Fruit fly (Drosophila melanogaster) whole organism, pupa: ENCODE results near the gene Ugt303B3.
A peak's percentile ranks its signal among the peaks of the same experiment; 100 is the strongest.

Experiments used
- CG12605 ChIP-seq: fragments of 200-800 bp; sonication (Bioruptor generic); IDR thresholded peaks from 2 replicates; pipeline ENCODE4 v1.3.6; 2022; ENCODE audit warnings: missing biosample characterization, missing genetic modification characterization
- CG14655 ChIP-seq: fragments of 200-800 bp; sonication (Bioruptor generic); optimal IDR thresholded peaks from 3 replicates; lab custom pipeline; 2017; ENCODE audit warnings: mild to moderate bottlenecking, missing biosample characterization, missing genetic modification reagents, missing genetic modification characterization
- CG32121 ChIP-seq: fragments of 200-800 bp; sonication (Bioruptor generic); IDR thresholded peaks from 2 replicates; pipeline ENCODE4 v1.3.6; 2022; ENCODE audit warnings: missing biosample characterization, missing genetic modification characterization
- CG9948 ChIP-seq: fragments of 200-800 bp; sonication (Bioruptor generic); optimal IDR thresholded peaks from 2 replicates; lab custom pipeline; 2018; ENCODE audit warnings: missing biosample characterization, mild to moderate bottlenecking, missing genetic modification characterization, moderate library complexity
- EcR ChIP-seq: fragments of 200-800 bp; sonication (Bioruptor generic); optimal IDR thresholded peaks from 3 replicates; lab custom pipeline; 2019; ENCODE audit warnings: missing biosample characterization, missing genetic modification characterization, mild to moderate bottlenecking, moderate library complexity, missing genetic modification reagents
- Pif1A ChIP-seq: fragments of 200-800 bp; sonication (Bioruptor generic); optimal IDR thresholded peaks from 3 replicates; lab custom pipeline; 2016; ENCODE audit warnings: missing biosample characterization, missing genetic modification characterization
- fd96Ca ChIP-seq: fragments of 200-800 bp; sonication (Bioruptor generic); IDR thresholded peaks from 3 replicates; pipeline ENCODE4 v1.3.6; 2022; ENCODE audit warnings: missing biosample characterization, missing genetic modification characterization

DNA sequence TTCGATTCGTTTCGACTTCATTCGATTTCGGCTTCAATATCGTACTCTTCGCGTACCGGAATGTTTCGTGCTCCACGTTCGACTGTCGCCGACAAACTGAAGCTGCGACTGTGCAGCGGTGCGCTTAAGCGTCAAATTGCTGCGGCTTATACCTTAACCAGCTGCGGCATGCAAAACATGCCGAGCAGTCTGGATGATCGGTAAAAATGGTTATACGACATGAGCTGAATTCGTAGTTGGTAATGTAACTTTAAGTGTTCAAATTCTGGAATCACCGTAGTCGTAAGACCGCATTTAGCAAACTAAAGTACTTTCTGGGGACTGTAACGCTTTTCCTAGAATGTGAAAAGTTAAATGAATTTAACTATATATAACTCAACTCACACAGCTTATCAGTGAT, 3.7 kb downstream of the Ugt303B3 start, which contains the start of gene CG10175:
- TF ChIP-seq CG12605 (GFP tag; lab: Robert Waterston, UW) (no peak), CG32121 (GFP tag; lab: Robert Waterston, UW) (no peak), Pif1A (no peak), CG14655 (GFP tag; lab: Kevin White, UChicago) (no peak), fd96Ca (GFP tag; lab: Robert Waterston, UW) (0 out of 3 replicates have a peak, but pooled peaks have one; percentile 20), EcR (no peak), CG9948 (tag; lab: Kevin White, UChicago) (no peak)
